6 fruit fly cellular contexts compared by ENCODE assay signal in genomic region chr3R:26866577-26867456, dm6.
TF ChIP-seq lines count a peak whose summit lies in the region.

TSS of gene ball (minus strand) at chr3R:26866807.
TSS of gene His2Av (plus strand) at chr3R:26866929.

- peak; percentile 97 to 99 for TF ChIP-seq CTCF in S2 (optimal IDR thresholded peaks at IDR 0.05; lab: Kevin White, UChicago)
- peak; percentile 98 for TF ChIP-seq CTCF in whole organism, embryonic (GFP tag; optimal IDR thresholded peaks at IDR 0.05; lab: Kevin White, UChicago)

TF ChIP-seq in whole organism, adult, 20 proteins besides CTCF, POLR2A, EP300 and RAD21 (continues in another document):
- TF ChIP-seq bab1 (GFP tag; optimal IDR thresholded peaks at IDR 0.05; lab: Kevin White, UChicago) (peak; percentile 80), CG14711 (tag; optimal IDR thresholded peaks at IDR 0.05; lab: Kevin White, UChicago) (peak; percentile 99), toe (GFP tag; optimal IDR thresholded peaks at IDR 0.05; lab: Kevin White, UChicago) (peak; percentile 91), tj (GFP tag; optimal IDR thresholded peaks at IDR 0.05; lab: Kevin White, UChicago) (peak; percentile 78), CG1620 (GFP tag; optimal IDR thresholded peaks at IDR 0.05; lab: Kevin White, UChicago) (peak; percentile 82), CG12768 (GFP tag; optimal IDR thresholded peaks at IDR 0.05; lab: Kevin White, UChicago) (peak; percentile 73), CG11617 (GFP tag; optimal IDR thresholded peaks at IDR 0.05; lab: Kevin White, UChicago) (peak; percentile 77), cic (GFP tag; optimal IDR thresholded peaks at IDR 0.05; lab: Kevin White, UChicago) (peak; percentile 36), Hr96 (GFP tag; optimal IDR thresholded peaks at IDR 0.05; lab: Kevin White, UChicago) (peak; percentile 89), Crg-1 (GFP tag; optimal IDR thresholded peaks at IDR 0.05; lab: Kevin White, UChicago) (peak; percentile 81), pad (GFP tag; optimal IDR thresholded peaks at IDR 0.05; lab: Kevin White, UChicago) (peak; percentile 66), cnc (optimal IDR thresholded peaks at IDR 0.05; lab: Kevin White, UChicago) (no peak), CG7045 (GFP tag; optimal IDR thresholded peaks at IDR 0.05; lab: Kevin White, UChicago) (peak; percentile 60), Clk (GFP tag; optimal IDR thresholded peaks at IDR 0.05; lab: Kevin White, UChicago) (peak; percentile 81), kay (GFP tag; lab: Kevin White, UChicago; ENCODE audit: borderline replicate concordance) (no peak), CG33017 (tag; optimal IDR thresholded peaks at IDR 0.05; lab: Kevin White, UChicago) (peak; percentile 27), CG7101 (tag; optimal IDR thresholded peaks at IDR 0.05; lab: Kevin White, UChicago) (peak; percentile 77), Mnt (GFP tag; optimal IDR thresholded peaks at IDR 0.05; lab: Kevin White, UChicago) (peak; percentile 72)

TF ChIP-seq in whole organism, embryonic, 481 proteins besides CTCF, POLR2A, EP300 and RAD21 (continues in another document):
- TF ChIP-seq CoRest (tag; optimal IDR thresholded peaks at IDR 0.05; lab: Kevin White, UChicago) (peak; percentile 80), chif (GFP tag; optimal IDR thresholded peaks at IDR 0.05; lab: Kevin White, UChicago) (peak; percentile 81 to 88), CG16863 (GFP tag; optimal IDR thresholded peaks at IDR 0.05; lab: Kevin White, UChicago) (peak; percentile 90), CG7786 (GFP tag; optimal IDR thresholded peaks at IDR 0.05; lab: Kevin White, UChicago) (peak; percentile 89), CG5245 (GFP tag; optimal IDR thresholded peaks at IDR 0.05; lab: Kevin White, UChicago) (peak; percentile 81), Sry-β (GFP tag; optimal IDR thresholded peaks at IDR 0.05; lab: Kevin White, UChicago) (no peak), CG12236 (GFP tag; optimal IDR thresholded peaks at IDR 0.05; lab: Kevin White, UChicago) (peak; percentile 75), HmgZ (tag; optimal IDR thresholded peaks at IDR 0.05; lab: Kevin White, UChicago) (peak; percentile 90), CG11560 (tag; IDR thresholded peaks at IDR 0.05; lab: Robert Waterston, UW) (peak; percentile 74), bigmax (GFP tag; optimal IDR thresholded peaks at IDR 0.05; lab: Kevin White, UChicago) (peak; percentile 97), Hr39 (optimal IDR thresholded peaks at IDR 0.05; lab: Kevin White, UChicago) (no peak), CG1832 (GFP tag; optimal IDR thresholded peaks at IDR 0.05; lab: Kevin White, UChicago) (no peak), CG8944 (GFP tag; optimal IDR thresholded peaks at IDR 0.05; lab: Kevin White, UChicago) (peak; percentile 89), esg (GFP tag; conservative IDR thresholded peaks at IDR 0.05; lab: Robert Waterston, UW) (peak; percentile 77), chn (GFP tag; optimal IDR thresholded peaks at IDR 0.05; lab: Kevin White, UChicago) (peak; percentile 89), dan (GFP tag; IDR thresholded peaks at IDR 0.05; lab: Robert Waterston, UW) (no peak), wdn (GFP tag; IDR thresholded peaks at IDR 0.05; lab: Robert Waterston, UW) (peak; percentile 84), eyg (GFP tag; optimal IDR thresholded peaks at IDR 0.05; lab: Kevin White, UChicago) (peak; percentile 76)

TF ChIP-seq in whole organism, prepupa, 60 proteins besides CTCF, POLR2A, EP300 and RAD21 (continues in another document):
- TF ChIP-seq net (GFP tag; optimal IDR thresholded peaks at IDR 0.05; lab: Kevin White, UChicago) (peak; percentile 83), CG31627 (GFP tag; optimal IDR thresholded peaks at IDR 0.05; lab: Kevin White, UChicago) (peak; percentile 90), Eip78C (GFP tag; lab: Kevin White, UChicago) (peak; percentile 90), CG6163 (GFP tag; IDR thresholded peaks at IDR 0.05; lab: Robert Waterston, UW) (peak; percentile 81), Met (GFP tag; optimal IDR thresholded peaks at IDR 0.05; lab: Kevin White, UChicago) (peak; percentile 76), eg (GFP tag; IDR thresholded peaks at IDR 0.05; lab: Robert Waterston, UW) (peak; percentile 80), Ets96B (tag; optimal IDR thresholded peaks at IDR 0.05; lab: Kevin White, UChicago) (peak; percentile 53), CG10631 (GFP tag; optimal IDR thresholded peaks at IDR 0.05; lab: Kevin White, UChicago) (peak; percentile 79), Sox14 (GFP tag; optimal IDR thresholded peaks at IDR 0.05; lab: Kevin White, UChicago) (peak; percentile 86), CG8119 (GFP tag; IDR thresholded peaks at IDR 0.05; lab: Robert Waterston, UW) (peak; percentile 52; the same call in 1 of the 3 replicates), pdm3 (GFP tag; optimal IDR thresholded peaks at IDR 0.05; lab: Kevin White, UChicago) (peak; percentile 87), spab (GFP tag; optimal IDR thresholded peaks at IDR 0.05; lab: Kevin White, UChicago) (peak; percentile 18), achi (GFP tag; optimal IDR thresholded peaks at IDR 0.05; lab: Kevin White, UChicago) (peak; percentile 80), Smox (GFP tag; optimal IDR thresholded peaks at IDR 0.05; lab: Kevin White, UChicago) (peak; percentile 79), CG6276 (GFP tag; optimal IDR thresholded peaks at IDR 0.05; lab: Kevin White, UChicago) (no peak), CG8632 (GFP tag; optimal IDR thresholded peaks at IDR 0.05; lab: Kevin White, UChicago) (peak; percentile 66), Hr38 (GFP tag; optimal IDR thresholded peaks at IDR 0.05; lab: Kevin White, UChicago) (peak; percentile 61), cyc (GFP tag; optimal IDR thresholded peaks at IDR 0.05; lab: Kevin White, UChicago) (peak; percentile 83), Lpt (GFP tag; optimal IDR thresholded peaks at IDR 0.05; lab: Kevin White, UChicago) (peak; percentile 33)

TF ChIP-seq in whole organism, pupa, 21 proteins besides CTCF, POLR2A, EP300 and RAD21:
- TF ChIP-seq CG15710 (tag; optimal IDR thresholded peaks at IDR 0.05; lab: Kevin White, UChicago) (peak; percentile 57), Pif1A (GFP tag; optimal IDR thresholded peaks at IDR 0.05; lab: Kevin White, UChicago) (peak; percentile 77), fd96Ca (GFP tag; IDR thresholded peaks at IDR 0.05; lab: Robert Waterston, UW) (peak; percentile 88), gl (tag; optimal IDR thresholded peaks at IDR 0.05; lab: Kevin White, UChicago) (peak; percentile 14), Pif1B (GFP tag; optimal IDR thresholded peaks at IDR 0.05; lab: Kevin White, UChicago) (no peak), EcR (GFP tag; optimal IDR thresholded peaks at IDR 0.05; lab: Kevin White, UChicago) (peak; percentile 13), CG17806 (tag; optimal IDR thresholded peaks at IDR 0.05; lab: Kevin White, UChicago) (peak; percentile 42), CG8301 (tag; optimal IDR thresholded peaks at IDR 0.05; lab: Kevin White, UChicago) (peak; percentile 51), CG9948 (tag; optimal IDR thresholded peaks at IDR 0.05; lab: Kevin White, UChicago) (peak; percentile 31), CG8159 (tag; optimal IDR thresholded peaks at IDR 0.05; lab: Kevin White, UChicago) (peak; percentile 53), CG13204 (GFP tag; optimal IDR thresholded peaks at IDR 0.05; lab: Kevin White, UChicago) (no peak), CG14655 (GFP tag; optimal IDR thresholded peaks at IDR 0.05; lab: Kevin White, UChicago) (no peak), CG4496 (GFP tag; IDR thresholded peaks at IDR 0.05; lab: Robert Waterston, UW) (peak; percentile 87), D1 (tag; optimal IDR thresholded peaks at IDR 0.05; lab: Kevin White, UChicago) (no peak), CG12605 (GFP tag; IDR thresholded peaks at IDR 0.05; lab: Robert Waterston, UW) (peak; percentile 60; the same call in 1 of the 2 replicates), CG34367 (tag; optimal IDR thresholded peaks at IDR 0.05; lab: Kevin White, UChicago) (peak; percentile 43), Ets98B (GFP tag; IDR thresholded peaks at IDR 0.05; lab: Robert Waterston, UW) (peak; percentile 84), Snoo (tag; optimal IDR thresholded peaks at IDR 0.05; lab: Kevin White, UChicago) (peak; percentile 49), CG32121 (GFP tag; IDR thresholded peaks at IDR 0.05; lab: Robert Waterston, UW) (peak; percentile 81), CG10348 (GFP tag; IDR thresholded peaks at IDR 0.05; lab: Robert Waterston, UW) (0 out of 2 replicates have a peak, but pooled peaks have one; percentile 25), rn (GFP tag; IDR thresholded peaks at IDR 0.05; lab: Robert Waterston, UW) (peak; percentile 60)
TF ChIP-seq in whole organism, pupa: peak in this region for 17.

TF ChIP-seq in whole organism, wandering third instar larva, 38 proteins besides CTCF, POLR2A, EP300 and RAD21 (continues in another document):
- peak; percentile 41 for TF ChIP-seq CG9705 (GFP tag; optimal IDR thresholded peaks at IDR 0.05; lab: Kevin White, UChicago)
- TF ChIP-seq ey (GFP tag; optimal IDR thresholded peaks at IDR 0.05; lab: Kevin White, UChicago) = peak; percentile 84
- no peak for TF ChIP-seq brk (GFP tag; optimal IDR thresholded peaks at IDR 0.05; lab: Kevin White, UChicago)
- peak; percentile 86 for TF ChIP-seq sv (GFP tag; optimal IDR thresholded peaks at IDR 0.05; lab: Kevin White, UChicago)
- TF ChIP-seq Mio (GFP tag; optimal IDR thresholded peaks at IDR 0.05; lab: Kevin White, UChicago) = peak; percentile 41
- no peak for TF ChIP-seq Dif (GFP tag; optimal IDR thresholded peaks at IDR 0.05; lab: Kevin White, UChicago; ENCODE audit: partially characterized antibody)
- TF ChIP-seq Abd-B (GFP tag; optimal IDR thresholded peaks at IDR 0.05; lab: Kevin White, UChicago) = no peak
- TF ChIP-seq tai (GFP tag; optimal IDR thresholded peaks at IDR 0.05; lab: Kevin White, UChicago) = no peak
- no peak for TF ChIP-seq Vsx2 (GFP tag; optimal IDR thresholded peaks at IDR 0.05; lab: Kevin White, UChicago; ENCODE audit: partially characterized antibody)
- peak; percentile 72 for TF ChIP-seq HLH106 (tag; optimal IDR thresholded peaks at IDR 0.05; lab: Kevin White, UChicago)
- TF ChIP-seq Rel (GFP tag; optimal IDR thresholded peaks at IDR 0.05; lab: Kevin White, UChicago) = no peak
- TF ChIP-seq Rel (tag; optimal IDR thresholded peaks at IDR 0.05; lab: Kevin White, UChicago) = peak; percentile 90
- TF ChIP-seq usp (GFP tag; optimal IDR thresholded peaks at IDR 0.05; lab: Kevin White, UChicago) = no peak
- no peak for TF ChIP-seq CrebA (GFP tag; optimal IDR thresholded peaks at IDR 0.05; lab: Kevin White, UChicago; ENCODE audit: borderline replicate concordance)
- no peak for TF ChIP-seq jim (GFP tag; optimal IDR thresholded peaks at IDR 0.05; lab: Kevin White, UChicago)
- TF ChIP-seq Dfd (GFP tag; optimal IDR thresholded peaks at IDR 0.05; lab: Kevin White, UChicago) = no peak
- TF ChIP-seq Sp1 (GFP tag; optimal IDR thresholded peaks at IDR 0.05; lab: Kevin White, UChicago) = peak; percentile 64
- peak; percentile 10 for TF ChIP-seq lola (GFP tag; optimal IDR thresholded peaks at IDR 0.05; lab: Kevin White, UChicago)
- peak; percentile 51 for TF ChIP-seq Hr83 (GFP tag; optimal IDR thresholded peaks at IDR 0.05; lab: Kevin White, UChicago; ENCODE audit: poor library complexity, severe bottlenecking)
- peak; percentile 66 for TF ChIP-seq psq (GFP tag; optimal IDR thresholded peaks at IDR 0.05; lab: Kevin White, UChicago)
- TF ChIP-seq br (GFP tag; optimal IDR thresholded peaks at IDR 0.05; lab: Kevin White, UChicago) = peak; percentile 86
- TF ChIP-seq N (GFP tag; optimal IDR thresholded peaks at IDR 0.05; lab: Kevin White, UChicago) = no peak
